Worm (Caenorhabditis elegans) whole organism, L3 larva: ENCODE results near the gene ceh-76.

Experiments
- R02D3.7 ChIP-seq: fragments of 150-350 bp; optimal IDR thresholded peaks from 2 replicates; lab custom pipeline; 2014; ENCODE audit warnings: missing biosample characterization, missing genetic modification characterization
- ama-1 ChIP-seq: fragments of 150-350 bp; optimal IDR thresholded peaks from 2 replicates; lab custom pipeline; 2018
- elt-1 ChIP-seq: fragments of 150-350 bp; optimal IDR thresholded peaks from 2 replicates; lab custom pipeline; 2014; ENCODE audit warnings: missing biosample characterization, missing genetic modification characterization
- fkh-10 ChIP-seq: sonication (generic microtip); optimal IDR thresholded peaks from 2 replicates; lab custom pipeline; 2017; ENCODE audit warnings: missing biosample characterization, missing genetic modification reagents, missing genetic modification characterization
- fos-1 ChIP-seq: fragments of 150-350 bp; optimal IDR thresholded peaks from 2 replicates; lab custom pipeline; 2014; ENCODE audit warnings: missing biosample characterization, missing genetic modification characterization
- lin-39 ChIP-seq: fragments of 150-350 bp; optimal IDR thresholded peaks from 2 replicates; lab custom pipeline; 2018; ENCODE audit warnings: missing biosample characterization, missing genetic modification reagents, missing genetic modification characterization
- mdl-1 ChIP-seq: fragments of 150-350 bp; optimal IDR thresholded peaks from 2 replicates; lab custom pipeline; 2014; ENCODE audit warnings: missing biosample characterization, missing genetic modification characterization
- nhr-12 ChIP-seq: fragments of 150-350 bp; optimal IDR thresholded peaks from 2 replicates; lab custom pipeline; 2014; ENCODE audit warnings: missing biosample characterization, missing genetic modification characterization
- nhr-23 ChIP-seq: fragments of 150-350 bp; optimal IDR thresholded peaks from 2 replicates; lab custom pipeline; 2014; ENCODE audit warnings: missing biosample characterization, missing genetic modification reagents, missing genetic modification characterization
- nhr-76 ChIP-seq: fragments of 150-350 bp; sonication (generic microtip); optimal IDR thresholded peaks from 5 replicates; lab custom pipeline; 2014; ENCODE audit warnings: missing biosample characterization, missing genetic modification characterization
- nhr-77 ChIP-seq: fragments of 150-350 bp; optimal IDR thresholded peaks from 2 replicates; lab custom pipeline; 2014; ENCODE audit warnings: missing biosample characterization, missing genetic modification characterization
- pqm-1 ChIP-seq: fragments of 150-350 bp; optimal IDR thresholded peaks from 2 replicates; lab custom pipeline; 2017; ENCODE audit warnings: missing biosample characterization, missing genetic modification characterization, inconsistent platforms
- skn-1 ChIP-seq: fragments of 150-350 bp; optimal IDR thresholded peaks from 2 replicates; lab custom pipeline; 2014; ENCODE audit warnings: missing biosample characterization, missing genetic modification characterization
- unc-62 ChIP-seq: fragments of 150-350 bp; sonication (generic microtip); optimal IDR thresholded peaks from 4 replicates; lab custom pipeline; 2014; ENCODE audit warnings: missing biosample characterization, missing genetic modification reagents, missing genetic modification characterization

ce11 chrV:7955168-7955567, 39.3 kb downstream of the ceh-76 start, which contains the start of gene F26D11.12:
- TF ChIP-seq nhr-23 (tag; lab: Kevin White, UChicago) (no peak), fos-1 (tag; lab: Kevin White, UChicago) (no peak), ama-1 (lab: Kevin White, UChicago) (no peak), nhr-77 (tag; lab: Kevin White, UChicago) (no peak), mdl-1 (tag; lab: Kevin White, UChicago) (no peak), R02D3.7 (tag; lab: Kevin White, UChicago) (no peak), nhr-12 (tag; lab: Kevin White, UChicago) (no peak), lin-39 (tag; lab: Kevin White, UChicago) (no peak), fkh-10 (GFP tag; lab: Kevin White, UChicago) (no peak), pqm-1 (tag; lab: Kevin White, UChicago) (peak; percentile 6), unc-62 (GFP tag; lab: Kevin White, UChicago) (no peak), skn-1 (no peak), nhr-76 (tag; lab: Kevin White, UChicago) (no peak), elt-1 (tag; lab: Kevin White, UChicago) (no peak)
